Worm (Caenorhabditis elegans) whole organism, L1 larva: ENCODE data around the gene nspb-3.

Source experiments
- C04F5.9 ChIP-seq: sonication (generic microtip); optimal IDR thresholded peaks from 2 replicates; lab custom pipeline; 2016; ENCODE audit warnings: missing genetic modification characterization, missing compliant biosample characterization
- F16B12.6 ChIP-seq: fragments of 150-350 bp; optimal IDR thresholded peaks from 2 replicates; lab custom pipeline; 2014; ENCODE audit warnings: missing biosample characterization, missing genetic modification characterization
- Y116A8C.19 ChIP-seq: sonication (generic microtip); optimal IDR thresholded peaks from 2 replicates; lab custom pipeline; 2016; ENCODE audit warnings: missing compliant biosample characterization, missing genetic modification characterization, borderline replicate concordance
- alr-1 ChIP-seq: fragments of 200-800 bp; sonication (Bioruptor generic); optimal IDR thresholded peaks from 2 replicates; lab custom pipeline; 2018; ENCODE audit warnings: borderline replicate concordance, mild to moderate bottlenecking, missing genetic modification characterization, missing compliant biosample characterization
- ceh-82 ChIP-seq, 3 experiments: fragments of 150-350 bp in 1 of 3; sonication (generic microtip) in 2 of 3; optimal IDR thresholded peaks; 2 replicates each; lab custom pipeline; 2014 to 2017; ENCODE audit warnings: missing biosample characterization in 3 of 3, missing genetic modification characterization in 3 of 3
- dpl-1 ChIP-seq, 3 experiments: fragments of 150-350 bp in 2 of 3; sonication (generic microtip) in 1 of 3; optimal IDR thresholded peaks; 2 replicates each; lab custom pipeline; 2014 to 2017; ENCODE audit warnings: missing biosample characterization in 3 of 3, missing genetic modification characterization in 3 of 3, missing genetic modification reagents in 3 of 3
- efl-3 ChIP-seq: fragments of 200-800 bp; sonication (Bioruptor generic); optimal IDR thresholded peaks from 2 replicates; lab custom pipeline; 2018; ENCODE audit warnings: mild to moderate bottlenecking, missing genetic modification characterization, missing compliant biosample characterization
- egl-13 ChIP-seq: sonication (generic microtip); optimal IDR thresholded peaks from 2 replicates; lab custom pipeline; 2016; ENCODE audit warnings: missing genotype, missing genetic modification reagents, missing genetic modification characterization, missing compliant biosample characterization
- elt-2 ChIP-seq: sonication (generic microtip); optimal IDR thresholded peaks from 2 replicates; lab custom pipeline; 2016; ENCODE audit warnings: missing genetic modification characterization, mild to moderate bottlenecking, inconsistent platforms, missing compliant biosample characterization, missing genetic modification reagents
- fkh-4 ChIP-seq: sonication (generic microtip); optimal IDR thresholded peaks from 2 replicates; lab custom pipeline; 2016; ENCODE audit warnings: missing compliant biosample characterization, missing genetic modification characterization, borderline replicate concordance
- hlh-4 ChIP-seq: sonication (generic microtip); optimal IDR thresholded peaks from 2 replicates; lab custom pipeline; 2016; ENCODE audit warnings: mild to moderate bottlenecking, missing genetic modification characterization, missing compliant biosample characterization
- hpl-2 ChIP-seq: fragments of 150-350 bp; optimal IDR thresholded peaks from 2 replicates; lab custom pipeline; 2014; ENCODE audit warnings: missing biosample characterization, missing genetic modification reagents, missing genetic modification characterization
- irx-1 ChIP-seq: sonication (generic microtip); optimal IDR thresholded peaks from 2 replicates; lab custom pipeline; 2016; ENCODE audit warnings: missing genetic modification characterization, missing compliant biosample characterization
- lin-13 ChIP-seq: fragments of 150-350 bp; optimal IDR thresholded peaks from 2 replicates; lab custom pipeline; 2014; ENCODE audit warnings: missing biosample characterization, missing genetic modification reagents, missing genetic modification characterization
- lin-15B ChIP-seq: fragments of 150-350 bp; sonication (generic microtip); optimal IDR thresholded peaks from 3 replicates; lab custom pipeline; 2014; ENCODE audit warnings: missing biosample characterization, missing genetic modification characterization
- lin-35 ChIP-seq, 2 experiments: fragments of 150-350 bp; optimal IDR thresholded peaks; 2 replicates each; lab custom pipeline; 2014; ENCODE audit warnings: missing biosample characterization in 2 of 2, missing genetic modification characterization in 2 of 2, missing genetic modification reagents in 2 of 2
- lin-39 ChIP-seq: fragments of 150-350 bp; optimal IDR thresholded peaks from 2 replicates; lab custom pipeline; 2014; ENCODE audit warnings: missing biosample characterization, missing genetic modification reagents, missing genetic modification characterization
- mef-2 ChIP-seq: fragments of 150-350 bp; optimal IDR thresholded peaks from 2 replicates; lab custom pipeline; 2014; ENCODE audit warnings: missing biosample characterization, missing genetic modification characterization
- nhr-12 ChIP-seq: sonication (generic microtip); optimal IDR thresholded peaks from 2 replicates; lab custom pipeline; 2017; ENCODE audit warnings: missing biosample characterization, missing genetic modification characterization
- nhr-20 ChIP-seq: sonication (generic microtip); optimal IDR thresholded peaks from 2 replicates; lab custom pipeline; 2016; ENCODE audit warnings: mild to moderate bottlenecking, missing genetic modification characterization, missing compliant biosample characterization
- nhr-237 ChIP-seq: fragments of 150-350 bp; optimal IDR thresholded peaks from 2 replicates; lab custom pipeline; 2014; ENCODE audit warnings: missing biosample characterization, missing genetic modification characterization
- nhr-47 ChIP-seq: sonication (generic microtip); optimal IDR thresholded peaks from 2 replicates; lab custom pipeline; 2016; ENCODE audit warnings: mild to moderate bottlenecking, missing genetic modification characterization, moderate library complexity, missing compliant biosample characterization
- nhr-71 ChIP-seq: sonication (generic microtip); optimal IDR thresholded peaks from 2 replicates; lab custom pipeline; 2016; ENCODE audit warnings: mild to moderate bottlenecking, missing genetic modification characterization, moderate library complexity, missing compliant biosample characterization
- nhr-76 ChIP-seq: sonication (generic microtip); optimal IDR thresholded peaks from 2 replicates; lab custom pipeline; 2017; ENCODE audit warnings: missing biosample characterization, missing genetic modification characterization
- nhr-85 ChIP-seq: sonication (generic microtip); peaks from one replicate; lab custom pipeline; 2016; ENCODE audit warnings: missing genetic modification characterization, inconsistent platforms, missing compliant biosample characterization
- nhr-90 ChIP-seq: sonication (generic microtip); optimal IDR thresholded peaks from 2 replicates; lab custom pipeline; 2016; ENCODE audit warnings: mild to moderate bottlenecking, missing genetic modification characterization, missing compliant biosample characterization; ENCODE audit not compliant: poor library complexity
- pag-3 ChIP-seq: sonication (generic microtip); optimal IDR thresholded peaks from 2 replicates; lab custom pipeline; 2017; ENCODE audit warnings: missing genetic modification characterization, mild to moderate bottlenecking, missing compliant biosample characterization, antibody characterized with exemption, borderline replicate concordance; ENCODE audit not compliant: insufficient read depth
- pax-3 ChIP-seq: fragments of 200-800 bp; sonication (Bioruptor generic); optimal IDR thresholded peaks from 2 replicates; lab custom pipeline; 2018; ENCODE audit warnings: mild to moderate bottlenecking, missing genetic modification characterization, moderate library complexity, missing compliant biosample characterization
- rnt-1 ChIP-seq: sonication (generic microtip); optimal IDR thresholded peaks from 2 replicates; lab custom pipeline; 2016; ENCODE audit warnings: mild to moderate bottlenecking, missing genetic modification characterization, moderate library complexity, missing compliant biosample characterization
- snpc-4 ChIP-seq: fragments of 150-350 bp; optimal IDR thresholded peaks from 2 replicates; lab custom pipeline; 2014; ENCODE audit warnings: missing biosample characterization, missing genetic modification characterization
- snu-23 ChIP-seq: sonication (generic microtip); optimal IDR thresholded peaks from 2 replicates; lab custom pipeline; 2016; ENCODE audit warnings: missing genetic modification characterization, missing compliant biosample characterization
- sup-37 ChIP-seq: fragments of 200-800 bp; sonication (Bioruptor generic); optimal IDR thresholded peaks from 2 replicates; lab custom pipeline; 2018; ENCODE audit warnings: mild to moderate bottlenecking, missing genetic modification characterization, missing compliant biosample characterization
- swsn-7 ChIP-seq: sonication (generic microtip); optimal IDR thresholded peaks from 2 replicates; lab custom pipeline; 2016; ENCODE audit warnings: missing genetic modification characterization, missing compliant biosample characterization
- unc-130 ChIP-seq: fragments of 150-350 bp; optimal IDR thresholded peaks from 2 replicates; lab custom pipeline; 2017; ENCODE audit warnings: missing biosample characterization, missing genetic modification characterization, inconsistent platforms
- unc-30 ChIP-seq: sonication (generic microtip); optimal IDR thresholded peaks from 2 replicates; lab custom pipeline; 2017; ENCODE audit warnings: missing biosample characterization, missing genetic modification characterization
- vab-15 ChIP-seq: sonication (generic microtip); optimal IDR thresholded peaks from 2 replicates; lab custom pipeline; 2017; ENCODE audit warnings: missing genotype, mild to moderate bottlenecking, missing genetic modification characterization, missing compliant biosample characterization
- xbp-1 ChIP-seq: sonication (generic microtip); optimal IDR thresholded peaks from 2 replicates; lab custom pipeline; 2016; ENCODE audit warnings: missing genetic modification characterization, missing compliant biosample characterization
- zag-1 ChIP-seq: fragments of 150-350 bp; optimal IDR thresholded peaks from 2 replicates; lab custom pipeline; 2014; ENCODE audit warnings: missing biosample characterization, missing genetic modification characterization
- ztf-4 ChIP-seq: fragments of 150-350 bp; optimal IDR thresholded peaks from 2 replicates; lab custom pipeline; 2014; ENCODE audit warnings: missing biosample characterization, missing genetic modification characterization

Gene nspb-3

DNA sequence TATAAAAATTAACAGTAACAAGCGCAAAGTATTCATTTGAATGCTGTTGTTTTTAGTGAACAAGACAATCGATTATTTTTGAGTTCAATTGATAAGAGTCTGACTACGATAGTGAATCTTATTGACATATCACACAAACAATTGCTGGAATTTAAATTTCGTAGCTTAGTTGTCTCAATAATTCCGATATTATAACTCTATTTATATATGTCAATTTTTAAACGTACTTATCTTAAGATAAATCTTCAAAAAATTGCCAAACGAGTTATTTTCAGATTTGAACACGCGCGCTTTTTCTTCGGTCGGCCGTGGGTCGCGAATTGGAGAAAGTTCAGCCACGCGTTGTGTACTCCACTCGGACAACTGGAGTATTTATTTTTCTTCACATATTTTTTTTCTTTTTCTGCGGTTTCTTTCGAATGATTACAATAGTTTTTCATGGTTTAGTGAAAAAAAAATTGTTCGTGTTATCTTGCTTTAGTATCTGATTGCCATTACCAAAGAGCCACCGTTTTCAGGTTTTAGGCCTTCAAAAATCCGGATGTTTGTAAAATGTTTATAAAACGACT is 37.0 kb upstream of the nspb-3 start, which contains the start of the genes cest-5.1 and C01B10.9 (continued):
- TF ChIP-seq snpc-4: peak; percentile 53
- TF ChIP-seq snu-23 (GFP tag; lab: Kevin White, UChicago): peak; percentile 85
- no peak for TF ChIP-seq unc-30 (tag; lab: Kevin White, UChicago)
- TF ChIP-seq efl-3 (GFP tag; lab: Kevin White, UChicago): no peak
- peak; percentile 80 for TF ChIP-seq nhr-20
- TF ChIP-seq lin-35 (GFP tag; optimal IDR thresholded peaks at IDR 0.05; lab: Kevin White, UChicago): peak; percentile 96
- TF ChIP-seq Y116A8C.19 (tag; lab: Kevin White, UChicago): peak; percentile 34
- no peak for TF ChIP-seq F16B12.6
- TF ChIP-seq zag-1 (tag; lab: Kevin White, UChicago): no peak
- TF ChIP-seq fkh-4 (tag; lab: Kevin White, UChicago): peak; percentile 91
- TF ChIP-seq unc-130 (tag; lab: Kevin White, UChicago): peak; percentile 58
- peak; percentile 93 for TF ChIP-seq nhr-47 (tag; lab: Kevin White, UChicago)
- peak; percentile 94 for TF ChIP-seq irx-1
- no peak for TF ChIP-seq nhr-237 (tag; lab: Kevin White, UChicago)
- peak; percentile 48 to 79 (median 61) for TF ChIP-seq ceh-82 (tag; optimal IDR thresholded peaks at IDR 0.05; lab: Kevin White, UChicago)
- peak; percentile 86 for TF ChIP-seq C04F5.9 (tag; lab: Kevin White, UChicago)
- TF ChIP-seq pag-3 (tag; lab: Kevin White, UChicago): peak; percentile 12
- peak; percentile 86 for TF ChIP-seq pax-3 (tag; lab: Kevin White, UChicago)
- TF ChIP-seq rnt-1: peak; percentile 98
- TF ChIP-seq nhr-85 (tag; lab: Kevin White, UChicago): peak; percentile 92
- TF ChIP-seq hpl-2 (GFP tag; lab: Kevin White, UChicago): no peak
- TF ChIP-seq ztf-4 (tag; lab: Kevin White, UChicago): no peak
- no peak for TF ChIP-seq nhr-12 (tag; lab: Kevin White, UChicago)
- peak; percentile 82 for TF ChIP-seq xbp-1 (tag; lab: Kevin White, UChicago)
- TF ChIP-seq lin-15B (tag; lab: Kevin White, UChicago): peak; percentile 62
- TF ChIP-seq lin-39 (tag; lab: Kevin White, UChicago): peak; percentile 66
- peak; percentile 42 for TF ChIP-seq lin-13 (GFP tag; lab: Kevin White, UChicago)
- TF ChIP-seq sup-37 (GFP tag; lab: Kevin White, UChicago): peak; percentile 30
- TF ChIP-seq nhr-76 (tag; lab: Kevin White, UChicago): no peak
- peak; percentile 60 for TF ChIP-seq vab-15 (tag; lab: Kevin White, UChicago)
- TF ChIP-seq swsn-7: peak; percentile 82
- TF ChIP-seq egl-13 (tag; lab: Kevin White, UChicago): peak; percentile 83

DNA sequence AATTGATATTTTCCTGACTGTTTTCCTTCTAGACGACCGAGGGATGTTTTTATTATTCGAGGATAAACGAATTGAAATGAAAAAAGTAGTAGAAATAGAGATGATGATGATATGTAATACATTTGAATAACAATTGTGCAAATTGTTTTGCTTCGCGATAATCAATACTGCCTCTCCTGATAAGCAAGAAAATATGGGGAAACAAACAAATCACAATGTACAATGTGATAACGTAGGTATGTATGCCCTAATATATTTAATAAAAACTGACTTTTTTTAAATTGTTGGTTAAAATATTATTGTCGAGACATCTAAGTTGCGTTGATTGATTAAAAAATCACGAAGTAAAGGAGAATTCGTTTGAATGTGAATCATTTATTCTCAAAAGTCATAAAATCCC is 33.0 kb upstream of the nspb-3 start, which contains the start of gene cest-5.2:
cest-5.2 (minus strand) TSS at position 128 of the 400 bp plus-strand sequence.
- TF ChIP-seq nhr-76 (tag; lab: Kevin White, UChicago) (no peak), dpl-1 (GFP tag; optimal IDR thresholded peaks at IDR 0.05; lab: Kevin White, UChicago) (no peak), elt-2 (tag; lab: Kevin White, UChicago) (peak; percentile 51), mef-2 (no peak), alr-1 (tag; lab: Kevin White, UChicago) (no peak), nhr-90 (tag; lab: Kevin White, UChicago) (peak; percentile 9)

- TF ChIP-seq Y116A8C.19 (tag; lab: Kevin White, UChicago): no peak
- no peak for TF ChIP-seq nhr-71
- no peak for TF ChIP-seq hlh-4 (tag; lab: Kevin White, UChicago)
- no peak for TF ChIP-seq alr-1 (tag; lab: Kevin White, UChicago)
- TF ChIP-seq nhr-76 (tag; lab: Kevin White, UChicago): no peak
- no peak for TF ChIP-seq F16B12.6
- TF ChIP-seq, all 84 proteins: peak for 0
These were observed 28.6 kb upstream of the nspb-3 start, which contains the start of gene C01B10.44 for ce11 chrIV:6623390-6623789. Gene C01B10.44, plus strand, starts transcription at chrIV:6623690.
